Fruit fly (Drosophila melanogaster) S2 (cell line): ENCODE results near the gene MESK4.

Experiments
- CG8478 ChIP-seq: fragments of >200 bp; optimal IDR thresholded peaks from 2 replicates; lab custom pipeline; 2018
- CTCF ChIP-seq, 2 experiments: fragments of >200 bp; optimal IDR thresholded peaks; 2 replicates each; lab custom pipeline; 2018

DNA sequence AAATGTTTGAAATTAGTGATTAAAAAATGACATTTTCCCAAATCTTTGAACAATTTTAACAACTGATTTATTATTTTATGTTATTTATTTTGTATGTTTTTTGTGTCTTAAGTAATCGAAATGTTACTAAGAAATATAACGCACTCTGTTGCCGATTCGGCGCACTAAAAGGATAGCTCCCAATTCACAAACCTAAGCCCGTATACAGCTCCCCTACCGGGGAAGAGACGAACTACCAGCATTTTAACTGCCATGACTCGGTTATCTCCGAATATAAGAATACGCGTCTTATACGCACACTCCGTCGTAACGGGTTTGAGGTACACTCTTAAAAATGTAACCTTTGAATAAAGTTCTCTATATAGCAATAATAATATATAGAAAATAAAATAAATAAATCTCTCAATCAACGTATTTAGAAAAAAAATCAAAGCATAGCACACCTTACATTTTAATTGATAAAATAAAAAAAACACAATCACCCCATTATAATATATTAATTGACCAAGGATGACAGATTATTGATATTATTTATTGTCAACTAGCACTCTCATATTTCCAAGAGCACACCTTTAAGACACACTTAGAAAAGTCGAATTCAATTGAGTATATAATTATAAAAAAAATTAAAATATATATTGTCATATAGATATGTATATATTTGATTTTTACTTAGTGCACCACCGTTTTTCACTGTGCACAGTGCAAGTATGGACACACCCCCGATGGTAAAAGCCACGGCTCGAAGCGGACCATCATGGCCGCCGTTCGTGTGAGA, 30.7 kb upstream of the MESK4 start:
- peak; percentile 96 to 98 for TF ChIP-seq CTCF (optimal IDR thresholded peaks at IDR 0.05; lab: Kevin White, UChicago)
- no peak for TF ChIP-seq CG8478 (lab: Kevin White, UChicago)
